Worm (Caenorhabditis elegans) whole organism, L1 larva: ENCODE results near the gene sdz-4.
"Not testable (repeated sequence)": the region's sequence is repeated elsewhere in the genome, so short reads cannot be mapped to it uniquely, and the experiment has no call there.

ENCODE experiments used
- C04F5.9 ChIP-seq: sonication (generic microtip); optimal IDR thresholded peaks from 2 replicates; lab custom pipeline; 2016; ENCODE audit warnings: missing genetic modification characterization, missing compliant biosample characterization
- C16A3.4 ChIP-seq: fragments of 150-350 bp; optimal IDR thresholded peaks from 2 replicates; lab custom pipeline; 2014; ENCODE audit warnings: missing biosample characterization, missing genetic modification characterization
- C34B4.2 ChIP-seq: sonication (generic microtip); optimal IDR thresholded peaks from 2 replicates; lab custom pipeline; 2017; ENCODE audit warnings: mild to moderate bottlenecking, missing genetic modification characterization, missing compliant biosample characterization
- aly-2 ChIP-seq: fragments of 150-350 bp; optimal IDR thresholded peaks from 2 replicates; lab custom pipeline; 2014; ENCODE audit warnings: missing biosample characterization, missing genetic modification characterization
- blmp-1 ChIP-seq: fragments of 150-350 bp; optimal IDR thresholded peaks from 2 replicates; lab custom pipeline; 2014; ENCODE audit warnings: missing biosample characterization, missing genetic modification characterization
- ceh-8 ChIP-seq: fragments of 200-800 bp; sonication (Bioruptor generic); optimal IDR thresholded peaks from 2 replicates; lab custom pipeline; 2018; ENCODE audit warnings: mild to moderate bottlenecking, missing genetic modification characterization, moderate library complexity, missing compliant biosample characterization
- ceh-82 ChIP-seq, 3 experiments: fragments of 150-350 bp in 1 of 3; sonication (generic microtip) in 2 of 3; optimal IDR thresholded peaks; 2 replicates each; lab custom pipeline; 2014 to 2017; ENCODE audit warnings: missing biosample characterization in 3 of 3, missing genetic modification characterization in 3 of 3
- ces-1 ChIP-seq: fragments of 150-350 bp; optimal IDR thresholded peaks from 2 replicates; lab custom pipeline; 2014; ENCODE audit warnings: missing biosample characterization, missing genetic modification reagents, missing genetic modification characterization
- dsc-1 ChIP-seq: sonication (generic microtip); optimal IDR thresholded peaks from 2 replicates; lab custom pipeline; 2016; ENCODE audit warnings: mild to moderate bottlenecking, missing genetic modification characterization, missing compliant biosample characterization
- efl-3 ChIP-seq: fragments of 200-800 bp; sonication (Bioruptor generic); optimal IDR thresholded peaks from 2 replicates; lab custom pipeline; 2018; ENCODE audit warnings: mild to moderate bottlenecking, missing genetic modification characterization, missing compliant biosample characterization
- egl-13 ChIP-seq: sonication (generic microtip); optimal IDR thresholded peaks from 2 replicates; lab custom pipeline; 2016; ENCODE audit warnings: missing genotype, missing genetic modification reagents, missing genetic modification characterization, missing compliant biosample characterization
- elt-3 ChIP-seq, 6 experiments: fragments of 150-350 bp in 1 of 6; sonication (generic microtip); optimal IDR thresholded peaks; 2 replicates each; lab custom pipeline; 2017 to 2018; ENCODE audit warnings: missing biosample characterization in 6 of 6, missing genetic modification characterization in 6 of 6, inconsistent platforms in 1 of 6
- ets-5 ChIP-seq: fragments of 200-800 bp; sonication (Bioruptor generic); IDR thresholded peaks from 2 replicates; pipeline ENCODE4 v1.3.6; 2022; ENCODE audit warnings: missing genetic modification characterization, missing compliant biosample characterization
- fkh-10 ChIP-seq: sonication (generic microtip); optimal IDR thresholded peaks from 2 replicates; lab custom pipeline; 2017; ENCODE audit warnings: missing biosample characterization, missing genetic modification reagents, missing genetic modification characterization
- fos-1 ChIP-seq: fragments of 150-350 bp; optimal IDR thresholded peaks from 2 replicates; lab custom pipeline; 2014; ENCODE audit warnings: missing biosample characterization, missing genetic modification characterization
- hlh-17 ChIP-seq: fragments of 200-800 bp; sonication (Bioruptor generic); optimal IDR thresholded peaks from 2 replicates; lab custom pipeline; 2018; ENCODE audit warnings: missing genetic modification characterization, mild to moderate bottlenecking, missing compliant biosample characterization, moderate library complexity, borderline replicate concordance
- hlh-4 ChIP-seq: sonication (generic microtip); optimal IDR thresholded peaks from 2 replicates; lab custom pipeline; 2016; ENCODE audit warnings: mild to moderate bottlenecking, missing genetic modification characterization, missing compliant biosample characterization
- hpl-2 ChIP-seq: fragments of 150-350 bp; optimal IDR thresholded peaks from 2 replicates; lab custom pipeline; 2014; ENCODE audit warnings: missing biosample characterization, missing genetic modification reagents, missing genetic modification characterization
- lin-35 ChIP-seq, 2 experiments: fragments of 150-350 bp; optimal IDR thresholded peaks; 2 replicates each; lab custom pipeline; 2014; ENCODE audit warnings: missing biosample characterization in 2 of 2, missing genetic modification characterization in 2 of 2, missing genetic modification reagents in 2 of 2
- lir-3 ChIP-seq: sonication (generic microtip); optimal IDR thresholded peaks from 2 replicates; lab custom pipeline; 2016; ENCODE audit warnings: mild to moderate bottlenecking, missing genetic modification characterization, moderate library complexity, missing compliant biosample characterization; ENCODE audit not compliant: poor library complexity
- mab-9 ChIP-seq: fragments of 200-800 bp; sonication (Bioruptor generic); IDR thresholded peaks from 2 replicates; pipeline ENCODE4 v1.3.6; 2022; ENCODE audit warnings: missing genetic modification reagents, missing genetic modification characterization, missing compliant biosample characterization
- mef-2 ChIP-seq: fragments of 150-350 bp; optimal IDR thresholded peaks from 2 replicates; lab custom pipeline; 2014; ENCODE audit warnings: missing biosample characterization, missing genetic modification characterization
- mep-1 ChIP-seq: fragments of 150-350 bp; optimal IDR thresholded peaks from 2 replicates; lab custom pipeline; 2014; ENCODE audit warnings: missing biosample characterization, missing genetic modification characterization
- nhr-11 ChIP-seq: fragments of 150-350 bp; optimal IDR thresholded peaks from 2 replicates; lab custom pipeline; 2014; ENCODE audit warnings: missing biosample characterization, missing genetic modification characterization
- nhr-20 ChIP-seq: sonication (generic microtip); optimal IDR thresholded peaks from 2 replicates; lab custom pipeline; 2016; ENCODE audit warnings: mild to moderate bottlenecking, missing genetic modification characterization, missing compliant biosample characterization
- nhr-237 ChIP-seq: fragments of 150-350 bp; optimal IDR thresholded peaks from 2 replicates; lab custom pipeline; 2014; ENCODE audit warnings: missing biosample characterization, missing genetic modification characterization
- nhr-28 ChIP-seq: fragments of 150-350 bp; optimal IDR thresholded peaks from 2 replicates; lab custom pipeline; 2014; ENCODE audit warnings: missing biosample characterization, missing genetic modification characterization
- nhr-47 ChIP-seq: sonication (generic microtip); optimal IDR thresholded peaks from 2 replicates; lab custom pipeline; 2016; ENCODE audit warnings: mild to moderate bottlenecking, missing genetic modification characterization, moderate library complexity, missing compliant biosample characterization
- nhr-77 ChIP-seq: fragments of 150-350 bp; optimal IDR thresholded peaks from 2 replicates; lab custom pipeline; 2014; ENCODE audit warnings: missing biosample characterization, missing genetic modification characterization
- nhr-84 ChIP-seq: sonication (generic microtip); optimal IDR thresholded peaks from 2 replicates; lab custom pipeline; 2017; ENCODE audit warnings: missing biosample characterization, missing genetic modification characterization
- skn-1 ChIP-seq: fragments of 150-350 bp; optimal IDR thresholded peaks from 2 replicates; lab custom pipeline; 2014; ENCODE audit warnings: missing biosample characterization, missing genetic modification characterization
- sox-4 ChIP-seq: sonication (generic microtip); optimal IDR thresholded peaks from 2 replicates; lab custom pipeline; 2016; ENCODE audit warnings: missing genetic modification characterization, missing compliant biosample characterization
- sptf-1 ChIP-seq: fragments of 150-350 bp; optimal IDR thresholded peaks from 2 replicates; lab custom pipeline; 2014; ENCODE audit warnings: missing biosample characterization, missing genetic modification characterization
- sup-37 ChIP-seq: fragments of 200-800 bp; sonication (Bioruptor generic); optimal IDR thresholded peaks from 2 replicates; lab custom pipeline; 2018; ENCODE audit warnings: mild to moderate bottlenecking, missing genetic modification characterization, missing compliant biosample characterization
- vab-15 ChIP-seq: sonication (generic microtip); optimal IDR thresholded peaks from 2 replicates; lab custom pipeline; 2017; ENCODE audit warnings: missing genotype, mild to moderate bottlenecking, missing genetic modification characterization, missing compliant biosample characterization
- xbp-1 ChIP-seq: sonication (generic microtip); optimal IDR thresholded peaks from 2 replicates; lab custom pipeline; 2016; ENCODE audit warnings: missing genetic modification characterization, missing compliant biosample characterization
- zag-1 ChIP-seq: fragments of 150-350 bp; optimal IDR thresholded peaks from 2 replicates; lab custom pipeline; 2014; ENCODE audit warnings: missing biosample characterization, missing genetic modification characterization
- zip-4 ChIP-seq: fragments of 200-800 bp; sonication (Bioruptor generic); optimal IDR thresholded peaks from 2 replicates; lab custom pipeline; 2018; ENCODE audit warnings: mild to moderate bottlenecking, missing genetic modification characterization, moderate library complexity, missing compliant biosample characterization
- ztf-11 ChIP-seq, 2 experiments: sonication (generic microtip); optimal IDR thresholded peaks; 2 replicates each; lab custom pipeline; 2016 to 2017; ENCODE audit warnings: missing genetic modification characterization in 2 of 2, missing biosample characterization in 1 of 2, missing compliant biosample characterization in 1 of 2
- ztf-4 ChIP-seq: fragments of 150-350 bp; optimal IDR thresholded peaks from 2 replicates; lab custom pipeline; 2014; ENCODE audit warnings: missing biosample characterization, missing genetic modification characterization

The sdz-4 gene

ce11 chrII:982842-983241 is 24.1 kb downstream of the sdz-4 start, which contains the start of gene srh-274:
Gene srh-274, plus strand, starts transcription at chrII:983142.
- no peak for TF ChIP-seq vab-15
- no peak for TF ChIP-seq fos-1
- TF ChIP-seq lin-35 (GFP tag; optimal IDR thresholded peaks at IDR 0.05; lab: Kevin White, UChicago) = no peak

ce11 chrII:985703-986102 is 27.0 kb downstream of the sdz-4 start, which contains the start of gene fbxc-40:
Gene fbxc-40, plus strand, starts transcription at chrII:986003.
- not testable (repeated sequence) for TF ChIP-seq ceh-8 (GFP tag; lab: Kevin White, UChicago); mef-2 (tag; lab: Kevin White, UChicago); zip-4 (GFP tag; lab: Kevin White, UChicago)

DNA sequence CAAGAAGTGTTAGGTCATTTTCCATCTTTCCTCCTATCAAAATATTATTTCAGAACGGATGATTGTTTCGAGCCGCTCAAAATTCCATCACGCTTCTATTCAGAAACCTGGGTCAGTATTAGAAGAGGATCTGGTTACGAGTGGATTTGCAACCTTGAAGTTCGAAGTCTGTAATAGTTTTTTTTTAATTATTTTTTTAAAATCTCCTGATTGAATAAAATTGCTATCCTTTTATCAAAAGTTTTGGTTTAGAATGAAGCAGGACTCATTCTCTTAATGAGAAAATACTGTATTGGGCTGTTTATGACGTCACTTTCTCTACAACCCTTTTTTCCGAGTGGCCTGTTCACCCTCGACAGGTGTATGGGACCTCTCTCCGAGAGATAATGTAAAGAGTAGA is 29.7 kb downstream of the sdz-4 start, which contains the start of gene fbxc-39:
fbxc-39 (plus strand) TSS at position 301 of the 400 bp plus-strand sequence.
- TF ChIP-seq dsc-1 (tag; lab: Kevin White, UChicago) = no peak
- TF ChIP-seq ces-1 (GFP tag; lab: Kevin White, UChicago) = no peak
- no peak for TF ChIP-seq hpl-2 (GFP tag; lab: Kevin White, UChicago)
- no peak for TF ChIP-seq C34B4.2 (tag; lab: Kevin White, UChicago)
- TF ChIP-seq ztf-11 (tag; optimal IDR thresholded peaks at IDR 0.05; lab: Kevin White, UChicago) = no peak
- no peak for TF ChIP-seq zip-4 (GFP tag; lab: Kevin White, UChicago)
- no peak for TF ChIP-seq mep-1 (tag; lab: Kevin White, UChicago)
- no peak for TF ChIP-seq skn-1 (tag; lab: Kevin White, UChicago)
- TF ChIP-seq, all 84 proteins: peak for 0

- TF ChIP-seq aly-2 (tag; lab: Kevin White, UChicago) = no peak
- no peak for TF ChIP-seq nhr-237
- no peak for TF ChIP-seq sup-37 (GFP tag; lab: Kevin White, UChicago)
- no peak for TF ChIP-seq mab-9 (GFP tag; lab: Robert Waterston, UW)
- TF ChIP-seq egl-13 (tag; lab: Kevin White, UChicago) = no peak
- TF ChIP-seq ztf-4 (tag; lab: Kevin White, UChicago) = no peak
- TF ChIP-seq sptf-1 (tag; lab: Kevin White, UChicago) = no peak
- no peak for TF ChIP-seq nhr-20 (tag; lab: Kevin White, UChicago)
- TF ChIP-seq C04F5.9 (tag; lab: Kevin White, UChicago) = no peak
- TF ChIP-seq vab-15 = no peak
- TF ChIP-seq skn-1 (tag; lab: Kevin White, UChicago) = no peak
These were observed 32.6 kb downstream of the sdz-4 start, which contains the start of gene fbxc-42 for ce11 chrII:991300-991699. Gene fbxc-42, plus strand, starts transcription at chrII:991600.

- not testable (repeated sequence) for TF ChIP-seq nhr-77 (tag; lab: Kevin White, UChicago); ets-5; efl-3 (GFP tag; lab: Kevin White, UChicago)
These were observed 35.5 kb downstream of the sdz-4 start, which contains the start of gene F45D11.7 for ce11 chrII:994231-994630. Gene F45D11.7, plus strand, starts transcription at chrII:994531.

- not testable (repeated sequence) for TF ChIP-seq zip-4 (GFP tag; lab: Kevin White, UChicago); vab-15; ces-1 (GFP tag; lab: Kevin White, UChicago)
These were observed 37.4 kb downstream of the sdz-4 start, which contains the start of gene F45D11.11 for ce11 chrII:996112-996511. Gene F45D11.11, minus strand, starts transcription at chrII:996212.

- TF ChIP-seq zag-1 (no peak), elt-3 (tag; optimal IDR thresholded peaks at IDR 0.05; lab: Kevin White, UChicago) (no peak), sox-4 (tag; lab: Kevin White, UChicago) (no peak), vab-15 (no peak), hlh-17 (GFP tag; lab: Kevin White, UChicago) (no peak), hlh-4 (tag; lab: Kevin White, UChicago) (no peak), blmp-1 (no peak), mef-2 (tag; lab: Kevin White, UChicago) (no peak), C16A3.4 (tag; lab: Kevin White, UChicago) (no peak), fkh-10 (GFP tag; lab: Kevin White, UChicago) (no peak), lir-3 (tag; lab: Kevin White, UChicago) (no peak), sptf-1 (tag; lab: Kevin White, UChicago) (no peak), nhr-11 (tag; lab: Kevin White, UChicago) (no peak), nhr-28 (tag; lab: Kevin White, UChicago) (no peak), xbp-1 (no peak), nhr-84 (tag; lab: Kevin White, UChicago) (no peak), hpl-2 (GFP tag; lab: Kevin White, UChicago) (no peak), nhr-47 (tag; lab: Kevin White, UChicago) (no peak), ceh-82 (tag; optimal IDR thresholded peaks at IDR 0.05; lab: Kevin White, UChicago) (no peak)
These were observed 40.8 kb downstream of the sdz-4 start, which contains the start of gene fbxb-29 for ce11 chrII:999493-999892. Gene fbxb-29, minus strand, starts transcription at chrII:999593.
